Worm (Caenorhabditis elegans): ENCODE results near the gene nuo-3.
A peak's percentile ranks its signal among the peaks of the same experiment; 100 is the strongest.

Gene nuo-3

ce11 chrIV:14838095-14838494 is 40.8 kb upstream of the nuo-3 start (continued):
- TF ChIP-seq pqm-1 (tag; optimal IDR thresholded peaks at IDR 0.05), result no peak

- TF ChIP-seq sup-37 (GFP tag; optimal IDR thresholded peaks at IDR 0.05) (no peak), ets-5 (GFP tag; IDR thresholded peaks at IDR 0.05) (no peak), nhr-20 (tag; optimal IDR thresholded peaks at IDR 0.05) (peak; percentile 5), lin-35 (GFP tag; optimal IDR thresholded peaks at IDR 0.05) (no peak), nhr-47 (tag; optimal IDR thresholded peaks at IDR 0.05) (peak; percentile 67), pax-3 (tag; optimal IDR thresholded peaks at IDR 0.05) (peak; percentile 5), fkh-8 (tag; optimal IDR thresholded peaks at IDR 0.05) (peak; percentile 39), lsy-2 (tag; optimal IDR thresholded peaks at IDR 0.05) (peak; percentile 16 to 43), xbp-1 (tag; optimal IDR thresholded peaks at IDR 0.05) (peak; percentile 36), rnt-1 (tag; optimal IDR thresholded peaks at IDR 0.05) (no peak), nhr-12 (tag; optimal IDR thresholded peaks at IDR 0.05) (no peak), tbx-2 (tag; optimal IDR thresholded peaks at IDR 0.05) (peak; percentile 39), efl-1 (optimal IDR thresholded peaks at IDR 0.05) (peak; percentile 71 to 82), efl-1 (GFP tag; optimal IDR thresholded peaks at IDR 0.05 in 1 of 2) (peak in 1 of 2 experiments; percentile 64), vab-15 (tag; optimal IDR thresholded peaks at IDR 0.05) (no peak), snu-23 (GFP tag; optimal IDR thresholded peaks at IDR 0.05) (peak; percentile 62), nhr-19 (GFP tag; conservative IDR thresholded peaks at IDR 0.05) (peak; percentile 29), ceh-82 (tag; optimal IDR thresholded peaks at IDR 0.05) (peak; percentile 16 to 66 (median 27)), dpl-1 (GFP tag; optimal IDR thresholded peaks at IDR 0.05) (peak in 1 of 3 experiments; percentile 26), unc-86 (tag; optimal IDR thresholded peaks at IDR 0.05) (peak; percentile 63), mep-1 (tag; optimal IDR thresholded peaks at IDR 0.05) (peak; percentile 44), swsn-7 (tag; optimal IDR thresholded peaks at IDR 0.05) (peak; percentile 72), sox-4 (tag; optimal IDR thresholded peaks at IDR 0.05) (peak; percentile 14), dsc-1 (tag; optimal IDR thresholded peaks at IDR 0.05) (peak; percentile 79), egl-27 (tag; optimal IDR thresholded peaks at IDR 0.05) (no peak), nhr-71 (tag; optimal IDR thresholded peaks at IDR 0.05) (peak; percentile 63)
Measured at ce11 chrIV:14836885-14837284, 39.5 kb upstream of the nuo-3 start, which contains the start of gene Y57G11C.22. TSS of gene Y57G11C.22 (plus strand) at chrIV:14837211.

- no peak for TF ChIP-seq fkh-8 (tag; optimal IDR thresholded peaks at IDR 0.05)
- TF ChIP-seq mep-1 (tag; optimal IDR thresholded peaks at IDR 0.05), result peak; percentile 34
- no peak for TF ChIP-seq nhr-28 (tag; optimal IDR thresholded peaks at IDR 0.05)
- TF ChIP-seq blmp-1 (tag; optimal IDR thresholded peaks at IDR 0.05), result peak; percentile 65
- TF ChIP-seq mab-9 (GFP tag; IDR thresholded peaks at IDR 0.05), result no peak
- peak; percentile 57 for TF ChIP-seq nhr-85 (tag)
Measured at ce11 chrIV:14833537-14833936, 36.2 kb upstream of the nuo-3 start.

- TF ChIP-seq swsn-7 (tag; optimal IDR thresholded peaks at IDR 0.05) (no peak), grh-1 (GFP tag; IDR thresholded peaks at IDR 0.05) (no peak), lin-39 (tag; optimal IDR thresholded peaks at IDR 0.05) (no peak), hlh-4 (tag; optimal IDR thresholded peaks at IDR 0.05) (no peak), zip-4 (GFP tag; optimal IDR thresholded peaks at IDR 0.05) (no peak), nhr-47 (tag; optimal IDR thresholded peaks at IDR 0.05) (no peak), nhr-90 (tag; optimal IDR thresholded peaks at IDR 0.05; ENCODE audit: poor library complexity) (no peak), C34B4.2 (tag; optimal IDR thresholded peaks at IDR 0.05) (no peak), hlh-17 (GFP tag; optimal IDR thresholded peaks at IDR 0.05; ENCODE audit: borderline replicate concordance) (no peak), mep-1 (tag; optimal IDR thresholded peaks at IDR 0.05) (no peak), ceh-82 (tag; optimal IDR thresholded peaks at IDR 0.05) (no peak), Y116A8C.19 (tag; optimal IDR thresholded peaks at IDR 0.05; ENCODE audit: borderline replicate concordance) (no peak), F16B12.6 (tag; optimal IDR thresholded peaks at IDR 0.05) (no peak), ces-1 (GFP tag; optimal IDR thresholded peaks at IDR 0.05) (no peak), nhr-19 (GFP tag; conservative IDR thresholded peaks at IDR 0.05) (no peak)
Measured at ce11 chrIV:14829026-14829425, 31.7 kb upstream of the nuo-3 start, which contains the start of gene hhat-2. TSS of gene hhat-2 (minus strand) at chrIV:14829126.

All from whole organism, L1 larva.